Worm (Caenorhabditis elegans) whole organism, mixed stage, embryonic: ENCODE results near the gene F11A5.9.

Experiments used
- ceh-39 ChIP-seq: fragments of 150-350 bp; optimal IDR thresholded peaks from 2 replicates; lab custom pipeline; 2014; ENCODE audit warnings: missing biosample characterization, missing genetic modification characterization
- ceh-43 ChIP-seq: fragments of 200-800 bp; sonication (Bioruptor generic); optimal IDR thresholded peaks from 2 replicates; lab custom pipeline; 2018; ENCODE audit warnings: mild to moderate bottlenecking, missing genetic modification characterization, moderate library complexity, missing compliant biosample characterization
- cnd-1 ChIP-seq: fragments of 200-800 bp; sonication (Bioruptor generic); optimal IDR thresholded peaks from 2 replicates; lab custom pipeline; 2018; ENCODE audit warnings: mild to moderate bottlenecking, missing genetic modification characterization, missing compliant biosample characterization
- ham-2 ChIP-seq: fragments of 200-800 bp; sonication (Bioruptor generic); optimal IDR thresholded peaks from 2 replicates; lab custom pipeline; 2018; ENCODE audit warnings: mild to moderate bottlenecking, missing genetic modification characterization, missing compliant biosample characterization
- lin-13 ChIP-seq: fragments of 150-350 bp; optimal IDR thresholded peaks from 2 replicates; lab custom pipeline; 2014; ENCODE audit warnings: missing biosample characterization, missing genetic modification characterization
- nhr-237 ChIP-seq: fragments of 150-350 bp; optimal IDR thresholded peaks from 2 replicates; lab custom pipeline; 2014; ENCODE audit warnings: missing biosample characterization, missing genetic modification characterization
- nhr-76 ChIP-seq: sonication (generic microtip); optimal IDR thresholded peaks from 2 replicates; lab custom pipeline; 2017; ENCODE audit warnings: missing biosample characterization, missing genetic modification characterization
- snpc-4 ChIP-seq: fragments of 150-350 bp; optimal IDR thresholded peaks from 2 replicates; lab custom pipeline; 2014; ENCODE audit warnings: missing biosample characterization, missing genetic modification characterization
- unc-62 ChIP-seq: fragments of 150-350 bp; optimal IDR thresholded peaks from 2 replicates; lab custom pipeline; 2014; ENCODE audit warnings: missing biosample characterization, missing genetic modification reagents, missing genetic modification characterization
- ztf-11 ChIP-seq: fragments of 150-350 bp; optimal IDR thresholded peaks from 2 replicates; lab custom pipeline; 2014; ENCODE audit warnings: missing biosample characterization, missing genetic modification characterization

DNA sequence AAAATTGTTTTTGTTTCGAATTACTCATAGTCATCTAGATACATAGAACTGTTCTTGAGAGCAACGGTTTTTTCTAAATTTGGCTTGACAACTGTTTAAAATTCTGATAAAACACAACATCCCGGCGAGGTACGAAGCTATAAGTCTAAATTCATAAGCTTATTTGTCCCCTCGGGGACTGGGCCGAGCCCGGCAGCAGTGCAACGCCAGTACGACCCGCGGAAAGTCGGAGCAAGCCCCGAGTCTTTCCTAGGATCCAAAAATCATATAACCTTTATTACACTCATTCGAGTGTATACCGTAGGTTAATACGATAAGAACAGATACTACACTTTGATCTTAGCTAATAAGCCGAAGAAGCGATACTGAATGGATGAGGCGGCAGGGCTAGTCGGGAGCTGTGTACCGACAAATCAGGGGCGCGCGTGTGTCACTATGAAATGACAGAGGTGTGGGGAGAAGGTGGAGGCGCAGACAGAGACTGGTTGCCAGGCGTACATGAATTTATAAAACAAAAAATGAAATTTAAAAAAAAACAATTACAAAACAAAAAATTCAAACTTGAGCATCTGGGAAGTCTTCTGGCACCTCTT, 10.9 kb downstream of the F11A5.9 start:
- no peak for TF ChIP-seq nhr-237 (tag; lab: Kevin White, UChicago)
- no peak for TF ChIP-seq unc-62 (GFP tag; lab: Kevin White, UChicago)
- TF ChIP-seq ceh-43, result no peak
- TF ChIP-seq nhr-76 (tag; lab: Kevin White, UChicago), result no peak
- no peak for TF ChIP-seq ztf-11 (tag; lab: Kevin White, UChicago)
- no peak for TF ChIP-seq ham-2 (GFP tag; lab: Kevin White, UChicago)
- no peak for TF ChIP-seq snpc-4 (tag; lab: Kevin White, UChicago)
- no peak for TF ChIP-seq cnd-1
- no peak for TF ChIP-seq ceh-39 (tag; lab: Kevin White, UChicago)
- no peak for TF ChIP-seq lin-13 (tag; lab: Kevin White, UChicago)
